Fruit fly (Drosophila melanogaster): Measurements from ENCODE around the gene Mettl3.
A peak's percentile ranks its signal among the peaks of the same experiment; 100 is the strongest.

Mettl3 gene

DNA sequence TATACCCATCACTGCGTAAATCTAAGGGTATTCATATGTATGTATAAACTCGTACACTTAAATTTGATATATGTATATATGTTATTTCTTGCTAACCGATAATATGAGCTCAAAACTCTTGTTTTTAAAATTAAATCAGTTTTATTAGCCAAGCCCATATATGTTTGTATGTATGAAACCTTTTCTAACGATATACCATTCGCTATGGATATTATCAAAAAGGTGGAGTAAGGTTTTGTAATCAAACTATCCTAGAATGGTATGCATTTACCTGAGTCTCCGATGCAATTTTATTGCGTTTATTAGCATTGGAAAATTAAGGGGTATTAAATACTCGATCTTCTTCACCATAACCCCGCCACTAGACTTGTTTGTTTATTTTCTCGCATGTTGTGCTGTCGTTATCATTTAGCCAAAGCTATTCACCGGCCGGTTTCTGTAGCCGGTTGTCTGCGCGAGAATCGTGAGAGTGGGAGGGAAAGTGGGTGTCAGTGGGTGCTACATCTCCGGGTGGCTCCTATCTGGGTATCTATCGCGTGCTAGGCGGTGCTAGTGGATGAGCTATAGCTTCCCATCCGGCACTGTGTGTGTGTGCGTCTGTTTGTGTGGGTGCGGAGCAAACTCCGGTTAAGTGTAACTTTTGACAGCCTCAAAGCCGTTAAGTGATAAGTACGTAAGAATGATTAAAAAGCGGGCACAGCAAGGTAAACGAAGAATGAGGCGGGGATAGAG is 24.0 kb upstream of the Mettl3 start (continued):
- TF ChIP-seq Antp (GFP tag; optimal IDR thresholded peaks at IDR 0.05) (no peak), CG6654 (GFP tag; optimal IDR thresholded peaks at IDR 0.05) (no peak), CG7271 (tag; optimal IDR thresholded peaks at IDR 0.05) (no peak), gem (tag; optimal IDR thresholded peaks at IDR 0.05) (peak; percentile 68), CG7556 (GFP tag; optimal IDR thresholded peaks at IDR 0.05) (peak; percentile 55), CG7987 (GFP tag; optimal IDR thresholded peaks at IDR 0.05) (no peak), CG6854 (GFP tag; optimal IDR thresholded peaks at IDR 0.05) (peak; percentile 2), Dll (GFP tag; IDR thresholded peaks at IDR 0.05; ENCODE audit: partially characterized antibody) (no peak), B-H1 (GFP tag; IDR thresholded peaks at IDR 0.05) (no peak), CG4617 (GFP tag; optimal IDR thresholded peaks at IDR 0.05; ENCODE audit: borderline replicate concordance) (no peak), en (GFP tag; optimal IDR thresholded peaks at IDR 0.05) (no peak), tup (GFP tag; optimal IDR thresholded peaks at IDR 0.05) (no peak), Drgx (GFP tag; IDR thresholded peaks at IDR 0.05) (no peak), CG9609 (GFP tag; optimal IDR thresholded peaks at IDR 0.05) (no peak), HLHmδ (GFP tag; optimal IDR thresholded peaks at IDR 0.05) (no peak), Ets97D (GFP tag; optimal IDR thresholded peaks at IDR 0.05) (no peak), CG7786 (GFP tag; optimal IDR thresholded peaks at IDR 0.05) (no peak), CG12299 (tag; optimal IDR thresholded peaks at IDR 0.05) (no peak), p53 (GFP tag; optimal IDR thresholded peaks at IDR 0.05) (no peak), gce (GFP tag; IDR thresholded peaks at IDR 0.05) (peak; percentile 56; the same call in 1 of the 3 replicates), CG4404 (GFP tag; IDR thresholded peaks at IDR 0.05) (no peak), CHES-1-like (GFP tag; optimal IDR thresholded peaks at IDR 0.05) (no peak), Stat92E (GFP tag; optimal IDR thresholded peaks at IDR 0.05) (no peak), Chrac-16 (GFP tag; optimal IDR thresholded peaks at IDR 0.05) (no peak), Pdp1 (GFP tag; optimal IDR thresholded peaks at IDR 0.05) (peak in 1 of 2 experiments; percentile 30), trh (GFP tag; optimal IDR thresholded peaks at IDR 0.05) (no peak), ssp (GFP tag; IDR thresholded peaks at IDR 0.05) (no peak), gcm (GFP tag; optimal IDR thresholded peaks at IDR 0.05) (no peak), Elba2 (GFP tag; optimal IDR thresholded peaks at IDR 0.05) (no peak), CG6272 (GFP tag; IDR thresholded peaks at IDR 0.05) (no peak), CG32772 (GFP tag; IDR thresholded peaks at IDR 0.05) (no peak), B-H2 (GFP tag; optimal IDR thresholded peaks at IDR 0.05) (no peak), Doc2 (GFP tag; IDR thresholded peaks at IDR 0.05) (no peak), Hand (GFP tag; optimal IDR thresholded peaks at IDR 0.05) (no peak), Deaf1 (tag; optimal IDR thresholded peaks at IDR 0.05) (no peak), CG33557 (GFP tag; optimal IDR thresholded peaks at IDR 0.05) (no peak), Bdp1 (GFP tag; optimal IDR thresholded peaks at IDR 0.05) (no peak), slou (GFP tag; optimal IDR thresholded peaks at IDR 0.05) (no peak), Bteb2 (GFP tag; optimal IDR thresholded peaks at IDR 0.05) (no peak), MBD-R2 (GFP tag; IDR thresholded peaks at IDR 0.05) (peak; percentile 15; the same call in 1 of the 2 replicates), sob (GFP tag; IDR thresholded peaks at IDR 0.05) (peak; percentile 20; the same call in 1 of the 2 replicates), ftz-f1 (GFP tag; optimal IDR thresholded peaks at IDR 0.05) (no peak), CG18599 (GFP tag; optimal IDR thresholded peaks at IDR 0.05) (peak; percentile 9), CG34224 (GFP tag; IDR thresholded peaks at IDR 0.05; ENCODE audit: partially characterized antibody) (no peak), CG14014 (GFP tag; IDR thresholded peaks at IDR 0.05) (no peak), CG8290 (GFP tag; optimal IDR thresholded peaks at IDR 0.05) (no peak), CG8290 (tag; optimal IDR thresholded peaks at IDR 0.05) (no peak), CG32532 (GFP tag; IDR thresholded peaks at IDR 0.05) (no peak), onecut (GFP tag; IDR thresholded peaks at IDR 0.05) (no peak), hth (optimal IDR thresholded peaks at IDR 0.05) (no peak), cg (GFP tag; optimal IDR thresholded peaks at IDR 0.05) (peak; percentile 39)

All from whole organism, embryonic.